Worm (Caenorhabditis elegans) whole organism, L4 larva: ENCODE results near the gene Y4C6B.7.

ENCODE experiments used
- arid-1 ChIP-seq: fragments of 200-800 bp; sonication (Bioruptor generic); conservative IDR thresholded peaks from 2 replicates; pipeline ENCODE4 v1.3.6; 2022; ENCODE audit warnings: missing genetic modification reagents, missing genetic modification characterization, missing compliant biosample characterization
- ceh-28 ChIP-seq: fragments of 150-350 bp; optimal IDR thresholded peaks from 2 replicates; lab custom pipeline; 2014; ENCODE audit warnings: missing biosample characterization, missing genetic modification reagents, missing genetic modification characterization
- ceh-44 ChIP-seq: fragments of 200-800 bp; sonication (Bioruptor generic); IDR thresholded peaks from 2 replicates; pipeline ENCODE4 v1.3.6; 2022; ENCODE audit warnings: missing genetic modification reagents, missing genetic modification characterization, missing compliant biosample characterization
- egl-27 ChIP-seq: sonication (generic microtip); optimal IDR thresholded peaks from 3 replicates; lab custom pipeline; 2017; ENCODE audit warnings: missing biosample characterization, missing genetic modification reagents, missing genetic modification characterization
- fos-1 ChIP-seq: fragments of 150-350 bp; optimal IDR thresholded peaks from 2 replicates; lab custom pipeline; 2014; ENCODE audit warnings: missing biosample characterization, missing genetic modification characterization
- lin-39 ChIP-seq: fragments of 150-350 bp; optimal IDR thresholded peaks from 2 replicates; lab custom pipeline; 2014; ENCODE audit warnings: missing biosample characterization, missing genetic modification reagents, missing genetic modification characterization
- lsy-2 ChIP-seq, 2 experiments: fragments of 150-350 bp in 1 of 2; sonication (generic microtip) in 1 of 2; optimal IDR thresholded peaks; 2 replicates each; lab custom pipeline; 2014 to 2017; ENCODE audit warnings: missing biosample characterization in 2 of 2, missing genetic modification characterization in 2 of 2
- mep-1 ChIP-seq: fragments of 150-350 bp; sonication (generic microtip); optimal IDR thresholded peaks from 3 replicates; lab custom pipeline; 2014; ENCODE audit warnings: missing biosample characterization, missing genetic modification characterization
- pha-4 ChIP-seq, 2 experiments: fragments of 150-350 bp in 1 of 2; fragments of 200-800 bp in 1 of 2; sonication (Bioruptor generic) in 1 of 2; IDR thresholded peaks in 1 of 2; optimal IDR thresholded peaks in 1 of 2; 2 replicates each; pipeline versions ENCODE4 v1.3.6 to Lab custom; 2014 to 2022; ENCODE audit warnings: missing genetic modification characterization in 2 of 2, missing genetic modification reagents in 2 of 2, missing biosample characterization in 1 of 2, missing compliant biosample characterization in 1 of 2
- rbr-2 ChIP-seq: sonication (generic microtip); optimal IDR thresholded peaks from 2 replicates; lab custom pipeline; 2016; ENCODE audit warnings: missing genotype, missing genetic modification characterization, missing compliant biosample characterization
- snpc-1.2 ChIP-seq: fragments of 200-800 bp; sonication (Bioruptor generic); IDR thresholded peaks from 2 replicates; pipeline ENCODE4 v1.3.6; 2022; ENCODE audit warnings: missing genetic modification reagents, missing genetic modification characterization, missing compliant biosample characterization
- snpc-4 ChIP-seq: fragments of 150-350 bp; optimal IDR thresholded peaks from 2 replicates; lab custom pipeline; 2014; ENCODE audit warnings: missing biosample characterization, missing genetic modification characterization

DNA sequence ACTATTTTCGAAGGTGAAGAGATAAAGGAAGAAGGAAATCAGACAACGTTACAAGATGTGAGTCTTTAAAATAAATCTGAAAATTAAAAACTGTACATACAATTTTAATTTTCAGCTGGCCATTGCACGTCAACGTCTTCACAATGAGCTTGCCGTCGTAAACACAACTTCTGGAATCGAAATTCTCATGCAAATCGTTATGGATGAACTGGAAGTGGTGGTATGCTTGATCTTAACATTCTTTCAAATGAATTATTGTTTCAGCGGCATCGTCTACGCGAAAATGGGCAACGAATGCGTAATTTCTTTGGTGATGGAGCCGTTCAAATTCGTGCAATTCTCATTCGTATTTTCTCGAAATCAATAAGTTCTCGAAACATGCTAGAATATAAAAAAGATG is 1.3 kb upstream of the Y4C6B.7 start:
- no peak for TF ChIP-seq arid-1 (GFP tag; lab: Robert Waterston, UW)
- no peak for TF ChIP-seq lin-39
- TF ChIP-seq mep-1, result no peak
- TF ChIP-seq pha-4 (GFP tag; IDR thresholded peaks at IDR 0.05; lab: Robert Waterston, UW), result no peak
- no peak for TF ChIP-seq pha-4 (tag; optimal IDR thresholded peaks at IDR 0.05; lab: Kevin White, UChicago)
- TF ChIP-seq snpc-1.2 (GFP tag; lab: Robert Waterston, UW), result no peak
- no peak for TF ChIP-seq egl-27
- TF ChIP-seq snpc-4 (tag; lab: Kevin White, UChicago), result no peak
- TF ChIP-seq fos-1 (tag; lab: Kevin White, UChicago), result no peak
- TF ChIP-seq ceh-28 (tag; lab: Kevin White, UChicago), result no peak
- TF ChIP-seq lsy-2 (tag; optimal IDR thresholded peaks at IDR 0.05; lab: Kevin White, UChicago), result no peak
- no peak for TF ChIP-seq ceh-44 (GFP tag; lab: Robert Waterston, UW)
- TF ChIP-seq rbr-2 (tag; lab: Kevin White, UChicago), result no peak
